Fruit fly (Drosophila melanogaster): Measurements from ENCODE around the gene Cyp28d2.

The Cyp28d2 gene

DNA sequence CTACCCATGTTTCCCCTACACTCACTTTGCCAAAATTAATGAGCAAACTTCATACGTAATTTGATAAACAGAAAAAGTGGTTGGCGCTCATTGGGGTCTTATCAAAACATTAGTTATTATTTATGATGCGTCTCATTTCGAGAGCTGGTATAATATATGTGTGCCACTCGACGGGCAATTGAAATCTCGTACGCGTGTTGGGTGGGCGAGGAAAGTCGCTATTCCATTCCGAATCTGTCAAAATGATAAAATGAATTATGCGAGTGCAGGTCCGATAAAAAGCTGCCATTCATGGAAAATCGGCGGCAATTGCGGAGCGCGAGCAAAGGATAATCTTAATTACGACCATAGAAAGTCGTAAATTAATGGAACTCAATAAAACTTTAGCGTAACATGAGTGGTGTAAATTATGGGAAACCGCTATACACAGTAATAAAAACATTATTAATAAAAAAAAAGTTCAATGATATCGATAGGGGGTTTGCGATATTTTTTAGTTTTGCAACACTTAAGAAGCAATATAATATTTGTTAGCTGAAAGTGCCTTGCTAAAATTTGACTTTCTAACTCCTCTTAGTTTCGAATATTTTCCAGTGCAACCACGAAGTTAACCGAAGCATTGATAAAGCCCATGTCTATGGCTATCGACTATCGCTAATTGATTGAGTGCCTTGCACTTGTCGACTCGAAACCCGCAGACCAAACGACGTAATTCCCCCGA lies 35.3 kb downstream of the Cyp28d2 start:
- TF ChIP-seq CTCF (optimal IDR thresholded peaks at IDR 0.05) (no peak), CG8478 (optimal IDR thresholded peaks at IDR 0.05) (no peak)

DNA sequence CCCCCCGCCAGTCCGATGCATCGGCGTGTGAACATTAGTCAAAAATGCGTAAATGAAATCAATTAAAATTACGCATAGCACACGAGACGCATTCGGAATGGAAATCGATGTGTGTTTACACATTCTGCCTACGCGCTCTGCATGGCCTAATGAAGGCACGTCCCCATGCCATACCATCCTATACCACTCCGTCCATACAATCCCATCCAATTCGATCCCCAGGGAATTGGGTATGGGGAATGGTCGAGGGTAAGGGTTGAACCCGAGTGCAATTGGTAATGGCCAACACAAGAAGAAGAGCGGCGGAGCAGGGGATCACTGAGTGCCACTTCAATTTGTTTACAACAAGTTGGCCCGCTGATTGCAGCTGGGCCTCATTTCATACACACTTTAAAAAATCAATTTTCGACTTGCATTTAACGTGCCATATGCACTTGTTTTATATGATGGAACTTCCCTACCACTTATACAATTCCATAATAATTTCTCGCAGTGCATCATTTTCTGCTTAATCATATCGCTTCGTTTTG lies 38.4 kb downstream of the Cyp28d2 start:
- TF ChIP-seq CG8478 (optimal IDR thresholded peaks at IDR 0.05) (no peak), CTCF (optimal IDR thresholded peaks at IDR 0.05) (no peak)

DNA sequence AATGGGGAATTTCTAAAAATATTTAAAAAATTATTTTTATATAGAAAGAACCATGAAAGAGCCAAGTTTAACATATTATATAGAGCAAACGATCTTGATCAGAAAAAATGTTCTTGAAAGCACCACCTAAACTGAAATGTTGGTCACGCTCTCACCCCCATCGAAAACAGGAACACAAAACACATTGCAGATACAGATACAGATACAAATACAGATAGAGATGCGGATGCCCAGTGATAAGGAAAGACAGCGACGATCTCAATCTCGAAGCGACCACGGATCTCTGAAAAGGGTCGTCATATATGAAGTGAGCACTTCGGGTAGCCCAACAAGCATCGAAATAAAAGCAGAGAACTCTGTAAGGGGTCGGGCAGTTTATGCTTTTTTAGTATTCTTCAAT lies 40.3 kb downstream of the Cyp28d2 start:
- TF ChIP-seq CG8478 (optimal IDR thresholded peaks at IDR 0.05) (no peak), CTCF (optimal IDR thresholded peaks at IDR 0.05) (no peak)

DNA sequence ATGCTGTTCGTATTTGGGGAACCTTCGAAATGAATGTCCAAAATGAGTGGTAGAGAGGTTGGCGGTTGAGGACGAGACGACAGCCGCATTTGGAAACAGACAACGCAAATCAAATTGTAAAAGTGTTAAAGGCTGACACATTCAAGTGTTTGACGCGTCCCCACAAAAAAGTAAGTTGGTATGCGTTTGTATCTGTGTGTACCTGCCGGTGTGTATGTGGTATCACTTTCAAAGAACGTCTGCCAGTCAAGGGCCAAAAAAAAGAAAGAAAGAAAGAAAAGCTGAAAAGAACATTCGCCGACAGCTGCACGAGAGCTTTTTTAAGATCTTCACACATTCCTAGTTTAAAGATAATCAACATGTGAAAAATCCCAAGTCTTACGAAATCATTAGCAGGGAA lies 40.7 kb downstream of the Cyp28d2 start:
- no peak for TF ChIP-seq CG8478 (optimal IDR thresholded peaks at IDR 0.05)
- TF ChIP-seq CTCF (optimal IDR thresholded peaks at IDR 0.05), result no peak

DNA sequence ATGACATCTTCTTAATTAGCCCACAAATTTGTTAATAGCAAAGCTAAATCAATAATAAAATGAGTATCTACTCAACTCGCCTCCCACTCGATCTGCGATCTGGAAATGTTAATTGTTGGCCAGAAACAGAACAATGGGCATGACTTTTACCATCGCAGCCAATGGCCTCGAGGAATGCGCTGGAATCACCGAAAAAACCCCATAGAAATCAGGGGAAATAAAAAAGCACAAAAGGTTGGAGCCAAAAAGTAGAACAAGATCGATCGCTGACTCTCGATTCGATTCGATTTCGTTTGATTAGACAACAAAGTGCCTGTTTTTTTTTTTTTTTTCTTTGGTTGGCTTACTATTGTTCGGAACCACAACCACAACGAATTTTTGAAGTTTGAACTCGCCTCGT lies 41.5 kb downstream of the Cyp28d2 start:
- TF ChIP-seq CTCF (optimal IDR thresholded peaks at IDR 0.05), result no peak
- TF ChIP-seq CG8478 (optimal IDR thresholded peaks at IDR 0.05), result no peak

DNA sequence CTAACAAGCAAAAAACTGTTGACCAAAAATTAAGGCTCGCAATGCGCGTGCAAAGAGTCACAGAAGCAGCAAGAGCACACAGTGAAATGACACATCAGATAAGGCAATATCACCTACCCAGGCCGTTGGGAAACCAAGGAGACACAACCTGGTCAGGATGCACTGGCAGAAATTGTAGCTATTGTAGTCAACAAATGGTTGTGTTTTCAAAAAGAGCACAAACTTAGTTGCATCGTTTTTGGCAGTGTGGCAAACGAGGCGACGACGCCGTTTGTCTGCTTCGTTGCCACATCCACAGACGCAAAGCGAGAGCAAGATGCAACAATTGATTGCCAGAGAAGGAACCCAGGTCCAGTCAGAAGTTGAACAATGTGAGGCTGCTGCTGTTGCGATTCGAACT lies 42.7 kb downstream of the Cyp28d2 start:
- TF ChIP-seq CTCF (optimal IDR thresholded peaks at IDR 0.05), result no peak
- TF ChIP-seq CG8478 (optimal IDR thresholded peaks at IDR 0.05), result no peak

DNA sequence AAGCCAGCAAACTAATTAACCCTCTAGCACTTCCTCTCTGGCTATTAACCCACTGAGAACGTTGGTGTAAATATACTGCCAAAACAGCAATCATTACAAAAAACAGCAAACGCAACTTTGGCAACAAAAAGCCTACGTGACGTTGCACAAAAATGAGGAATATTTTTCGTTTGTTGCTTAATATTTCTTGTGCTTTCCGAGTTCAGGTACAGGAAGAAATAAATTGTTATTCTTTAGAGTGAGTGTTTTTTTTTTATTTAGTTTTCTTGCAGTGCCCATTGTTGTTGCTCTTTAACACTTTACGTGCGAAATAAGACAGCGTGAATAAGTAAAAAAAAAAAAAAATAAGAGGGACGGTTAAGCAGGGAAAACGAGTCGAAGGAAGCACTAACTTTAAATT lies 44.1 kb downstream of the Cyp28d2 start:
- TF ChIP-seq CG8478 (optimal IDR thresholded peaks at IDR 0.05) (no peak), CTCF (optimal IDR thresholded peaks at IDR 0.05) (no peak)

DNA sequence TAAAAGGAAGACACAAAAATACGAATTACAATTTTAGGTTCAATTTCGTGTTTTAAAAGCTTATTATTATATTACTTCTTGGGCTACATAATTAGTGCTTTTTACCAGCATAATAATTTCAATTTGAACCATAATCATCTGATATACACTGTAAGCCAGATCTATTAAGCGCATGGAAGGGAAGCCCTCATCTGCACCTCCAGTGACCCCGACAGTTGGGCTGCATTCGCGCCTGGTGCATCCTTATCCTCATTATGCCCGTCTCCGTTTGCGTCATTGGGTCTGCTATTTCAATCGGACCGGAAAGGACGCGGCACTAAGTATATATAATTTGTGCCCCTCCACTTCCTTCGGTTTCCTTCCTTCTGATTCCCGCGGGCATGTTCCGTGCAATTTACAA lies 44.7 kb downstream of the Cyp28d2 start:
- TF ChIP-seq CTCF (optimal IDR thresholded peaks at IDR 0.05) (no peak), CG8478 (optimal IDR thresholded peaks at IDR 0.05) (no peak)

DNA sequence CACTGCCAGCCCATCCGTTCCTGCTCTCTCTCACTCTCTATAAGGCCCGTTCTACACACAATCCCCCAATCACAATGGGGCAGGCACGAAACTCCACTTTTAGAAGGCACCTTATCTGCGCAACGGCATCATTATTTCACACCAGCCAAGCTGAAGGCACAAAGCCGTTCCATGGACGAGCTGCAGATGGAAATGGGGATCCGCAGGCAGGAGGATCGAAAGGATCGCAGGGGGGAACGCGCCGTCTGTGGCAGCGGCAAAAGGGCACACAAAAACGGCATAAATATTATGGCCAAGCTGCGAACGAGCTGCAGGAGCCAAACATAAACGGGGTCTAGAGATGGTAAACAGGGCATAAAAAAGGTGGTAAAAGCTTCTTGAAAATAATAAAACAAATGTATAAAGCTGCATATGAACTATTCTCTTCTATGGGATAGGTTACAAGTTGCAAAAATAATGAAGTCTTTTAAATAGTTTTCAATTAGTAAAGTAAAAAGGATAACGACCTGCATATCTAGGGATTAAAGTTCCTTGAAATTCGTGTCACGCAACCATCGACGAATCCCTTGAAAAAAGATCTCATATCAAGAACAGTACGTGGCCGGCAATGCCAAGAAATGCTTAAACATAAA lies 45.4 kb downstream of the Cyp28d2 start:
- TF ChIP-seq CTCF (optimal IDR thresholded peaks at IDR 0.05) (no peak), CG8478 (optimal IDR thresholded peaks at IDR 0.05) (no peak)

DNA sequence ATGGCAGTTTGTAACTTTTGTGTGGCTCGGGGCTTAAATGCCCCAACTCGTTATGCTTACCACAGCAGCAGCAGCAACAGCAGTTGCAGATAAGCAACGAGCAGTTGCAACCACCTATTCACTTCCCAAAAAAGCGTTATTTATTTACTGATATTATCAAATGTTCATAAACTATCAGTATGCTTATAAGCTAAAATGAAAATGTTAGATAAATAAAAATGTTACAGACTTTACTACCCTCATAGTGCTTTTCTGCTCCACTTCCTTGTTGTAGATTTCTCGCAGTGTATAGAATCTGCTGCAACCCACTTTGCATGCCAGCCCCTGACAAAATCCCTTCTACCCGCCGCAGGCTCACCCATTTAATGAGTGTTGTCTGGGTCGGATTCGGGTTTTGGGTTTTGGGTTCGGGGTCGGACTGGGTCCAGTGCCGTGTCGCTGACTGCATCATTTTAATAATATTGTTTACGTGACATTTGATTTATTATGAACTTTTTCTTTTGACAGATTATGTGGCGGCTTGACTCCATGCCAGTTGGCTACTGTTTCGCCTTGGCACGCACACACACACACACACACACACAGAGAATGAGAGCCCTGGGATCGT lies 47.1 kb downstream of the Cyp28d2 start:
- TF ChIP-seq CTCF (optimal IDR thresholded peaks at IDR 0.05), result no peak
- no peak for TF ChIP-seq CG8478 (optimal IDR thresholded peaks at IDR 0.05)

DNA sequence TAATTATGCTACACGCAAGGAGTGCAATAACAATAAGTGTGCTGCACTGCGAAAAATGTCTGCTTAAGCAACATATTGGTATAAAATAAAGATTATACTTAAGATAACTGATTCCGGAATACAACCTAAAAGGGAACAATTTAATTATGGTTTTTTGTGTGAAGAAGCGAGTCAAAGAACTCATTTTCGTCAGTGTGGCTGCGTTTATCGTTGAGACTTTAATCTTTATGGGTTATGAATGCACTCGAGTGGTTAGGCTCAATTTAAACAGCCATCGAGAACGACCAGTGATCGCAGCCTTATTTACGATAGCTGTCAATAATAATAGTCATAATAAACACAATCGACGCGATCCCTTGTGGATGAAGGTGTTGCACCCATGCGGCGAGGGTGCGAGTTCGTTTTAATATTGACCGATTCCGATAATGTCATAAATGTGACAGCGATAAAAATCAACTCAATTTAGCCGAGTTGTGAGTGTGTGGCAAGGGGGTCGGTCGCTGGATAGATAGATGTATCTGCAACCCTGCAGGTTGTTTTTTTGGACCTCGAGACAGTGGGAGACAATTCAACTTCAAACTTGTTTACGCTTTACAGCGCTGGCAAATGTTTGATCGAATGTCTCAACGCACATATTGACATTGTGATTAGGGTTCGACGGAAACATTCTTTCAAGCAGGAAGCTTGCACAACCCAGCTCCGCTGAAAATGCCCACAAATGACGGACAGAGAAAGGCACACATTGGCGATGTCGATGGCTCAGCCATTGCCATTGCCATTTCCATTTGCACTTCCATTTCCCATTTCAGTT lies 49.2 kb downstream of the Cyp28d2 start:
- no peak for TF ChIP-seq CG8478 (optimal IDR thresholded peaks at IDR 0.05)

Data from S2 (cell line).